Worm (Caenorhabditis elegans) whole organism, young adult: Measurements from ENCODE around the gene erd-2.2.

Source experiments
- B0336.3 ChIP-seq: fragments of 200-800 bp; sonication (Bioruptor generic); IDR thresholded peaks from 2 replicates; pipeline ENCODE4 v1.3.6; 2022; ENCODE audit warnings: missing genetic modification characterization, missing compliant biosample characterization
- F10E7.11 ChIP-seq: sonication (generic microtip); optimal IDR thresholded peaks from 2 replicates; lab custom pipeline; 2017; ENCODE audit warnings: mild to moderate bottlenecking, missing genetic modification characterization, moderate library complexity, missing compliant biosample characterization
- F22D6.2 ChIP-seq: sonication (generic microtip); optimal IDR thresholded peaks from 2 replicates; lab custom pipeline; 2016; ENCODE audit warnings: mild to moderate bottlenecking, missing genetic modification characterization, missing compliant biosample characterization
- F37B4.10 ChIP-seq: fragments of 200-800 bp; sonication (Bioruptor generic); IDR thresholded peaks from 2 replicates; pipeline ENCODE4 v1.3.6; 2022; ENCODE audit warnings: missing genetic modification characterization, missing compliant biosample characterization
- F49E8.2 ChIP-seq: sonication (generic microtip); optimal IDR thresholded peaks from 3 replicates; lab custom pipeline; 2017; ENCODE audit warnings: missing genetic modification characterization, mild to moderate bottlenecking, missing compliant biosample characterization, antibody characterized with exemption, moderate library complexity; ENCODE audit not compliant: insufficient read depth
- F57C9.4 ChIP-seq: sonication (generic microtip); optimal IDR thresholded peaks from 2 replicates; lab custom pipeline; 2017; ENCODE audit warnings: mild to moderate bottlenecking, missing genetic modification characterization, missing compliant biosample characterization
- K11D2.4 ChIP-seq: fragments of 200-800 bp; sonication (Bioruptor generic); IDR thresholded peaks from 2 replicates; pipeline ENCODE4 v1.3.6; 2022; ENCODE audit warnings: missing genetic modification reagents, missing genetic modification characterization, missing compliant biosample characterization
- Y56A3A.18 ChIP-seq: fragments of 200-800 bp; sonication (Bioruptor generic); IDR thresholded peaks from 2 replicates; pipeline ENCODE4 v1.3.6; 2022; ENCODE audit warnings: missing genetic modification reagents, missing genetic modification characterization, missing compliant biosample characterization
- ama-1 ChIP-seq, 3 experiments: fragments of 150-350 bp in 1 of 3; sonication (generic microtip) in 2 of 3; optimal IDR thresholded peaks; 2 replicates each; lab custom pipeline; 2014 to 2018; ENCODE audit warnings: missing biosample characterization in 2 of 3, missing genetic modification characterization in 2 of 3, missing genetic modification reagents in 2 of 3
- aptf-2 ChIP-seq: fragments of 200-800 bp; sonication (Bioruptor generic); conservative IDR thresholded peaks from 2 replicates; pipeline ENCODE4 v1.3.6; 2022; ENCODE audit warnings: missing genetic modification reagents, missing genetic modification characterization, missing compliant biosample characterization
- aptf-3 ChIP-seq: fragments of 200-800 bp; sonication (Bioruptor generic); IDR thresholded peaks from 2 replicates; pipeline ENCODE4 v1.3.6; 2022; ENCODE audit warnings: missing genetic modification characterization, missing compliant biosample characterization
- attf-6 ChIP-seq: fragments of 200-800 bp; sonication (Bioruptor generic); IDR thresholded peaks from 2 replicates; pipeline ENCODE4 v1.3.6; 2022; ENCODE audit warnings: missing genetic modification reagents, missing genetic modification characterization, missing compliant biosample characterization
- bed-1 ChIP-seq: fragments of 200-800 bp; sonication (Bioruptor generic); IDR thresholded peaks from 2 replicates; pipeline ENCODE4 v1.3.6; 2022; ENCODE audit warnings: missing genetic modification reagents, missing genetic modification characterization, missing compliant biosample characterization
- ceh-27 ChIP-seq: fragments of 200-800 bp; sonication (Bioruptor generic); optimal IDR thresholded peaks from 2 replicates; lab custom pipeline; 2018; ENCODE audit warnings: mild to moderate bottlenecking, missing genetic modification characterization, moderate library complexity, missing compliant biosample characterization
- ceh-91 ChIP-seq: fragments of 200-800 bp; sonication (Bioruptor generic); IDR thresholded peaks from 2 replicates; pipeline ENCODE4 v1.3.6; 2022; ENCODE audit warnings: missing genetic modification reagents, missing genetic modification characterization, missing compliant biosample characterization
- die-1 ChIP-seq: sonication (generic microtip); optimal IDR thresholded peaks from 2 replicates; lab custom pipeline; 2016; ENCODE audit warnings: missing genotype, mild to moderate bottlenecking, missing genetic modification characterization, missing compliant biosample characterization
- dox-1 ChIP-seq: fragments of 200-800 bp; sonication (Bioruptor generic); IDR thresholded peaks from 2 replicates; pipeline ENCODE4 v1.3.6; 2022; ENCODE audit warnings: missing genetic modification reagents, missing genetic modification characterization, missing compliant biosample characterization
- efl-1 ChIP-seq: fragments of 150-350 bp; optimal IDR thresholded peaks from 2 replicates; lab custom pipeline; 2014; ENCODE audit warnings: missing biosample characterization, missing genetic modification reagents, missing genetic modification characterization
- egl-18 ChIP-seq: fragments of 200-800 bp; sonication (Bioruptor generic); IDR thresholded peaks from 2 replicates; pipeline ENCODE4 v1.3.6; 2022; ENCODE audit warnings: missing genetic modification reagents, missing genetic modification characterization, missing compliant biosample characterization
- egl-44 ChIP-seq: fragments of 200-800 bp; sonication (Bioruptor generic); IDR thresholded peaks from 2 replicates; pipeline ENCODE4 v1.3.6; 2022; ENCODE audit warnings: missing genetic modification reagents, missing genetic modification characterization, missing compliant biosample characterization
- fkh-3 ChIP-seq: sonication (generic microtip); optimal IDR thresholded peaks from 2 replicates; lab custom pipeline; 2016; ENCODE audit warnings: mild to moderate bottlenecking, missing genetic modification characterization, missing compliant biosample characterization
- hlh-12 ChIP-seq: sonication (generic microtip); optimal IDR thresholded peaks from 2 replicates; lab custom pipeline; 2016; ENCODE audit warnings: missing genetic modification characterization, missing compliant biosample characterization
- hrde-1 ChIP-seq: sonication (generic microtip); optimal IDR thresholded peaks from 2 replicates; lab custom pipeline; 2016; ENCODE audit warnings: missing genetic modification characterization, mild to moderate bottlenecking, missing compliant biosample characterization, moderate library complexity, missing genotype, missing genetic modification reagents, borderline replicate concordance
- hsf-1 ChIP-seq: fragments of 200-800 bp; sonication (Bioruptor generic); IDR thresholded peaks from 2 replicates; pipeline ENCODE4 v1.3.6; 2022; ENCODE audit warnings: missing genetic modification reagents, missing genetic modification characterization, missing compliant biosample characterization
- let-526 ChIP-seq: fragments of 200-800 bp; sonication (Bioruptor generic); IDR thresholded peaks from 2 replicates; pipeline ENCODE4 v1.3.6; 2022; ENCODE audit warnings: missing genetic modification reagents, missing genetic modification characterization, missing compliant biosample characterization
- lin-40 ChIP-seq: sonication (generic microtip); optimal IDR thresholded peaks from 2 replicates; lab custom pipeline; 2016; ENCODE audit warnings: missing genetic modification characterization, mild to moderate bottlenecking, missing compliant biosample characterization, missing genotype, missing genetic modification reagents
- lin-54 ChIP-seq: fragments of 200-800 bp; sonication (Bioruptor generic); optimal IDR thresholded peaks from 2 replicates; lab custom pipeline; 2018; ENCODE audit warnings: mild to moderate bottlenecking, missing genetic modification characterization, missing compliant biosample characterization
- lir-1 ChIP-seq: fragments of 200-800 bp; sonication (Bioruptor generic); conservative IDR thresholded peaks from 2 replicates; pipeline ENCODE4 v1.3.6; 2022; ENCODE audit warnings: missing genetic modification reagents, missing genetic modification characterization, missing compliant biosample characterization
- madf-10 ChIP-seq: sonication (generic microtip); optimal IDR thresholded peaks from 2 replicates; lab custom pipeline; 2016; ENCODE audit warnings: mild to moderate bottlenecking, missing genetic modification characterization, missing compliant biosample characterization
- madf-6 ChIP-seq: fragments of 200-800 bp; sonication (Bioruptor generic); IDR thresholded peaks from 2 replicates; pipeline ENCODE4 v1.3.6; 2022; ENCODE audit warnings: missing genetic modification reagents, missing genetic modification characterization, missing compliant biosample characterization
- mcd-1 ChIP-seq: fragments of 200-800 bp; sonication (Bioruptor generic); IDR thresholded peaks from 2 replicates; pipeline ENCODE4 v1.3.6; 2022; ENCODE audit warnings: missing genetic modification reagents, missing genetic modification characterization, missing compliant biosample characterization
- mel-28 ChIP-seq: sonication (generic microtip); optimal IDR thresholded peaks from 2 replicates; lab custom pipeline; 2016; ENCODE audit warnings: borderline replicate concordance, mild to moderate bottlenecking, missing genetic modification characterization, missing compliant biosample characterization
- nhr-120 ChIP-seq: fragments of 200-800 bp; sonication (Bioruptor generic); IDR thresholded peaks from 2 replicates; pipeline ENCODE4 v1.3.6; 2022; ENCODE audit warnings: missing genetic modification characterization, missing compliant biosample characterization
- nhr-27 ChIP-seq: fragments of 200-800 bp; sonication (Bioruptor generic); optimal IDR thresholded peaks from 2 replicates; lab custom pipeline; 2018; ENCODE audit warnings: mild to moderate bottlenecking, missing genetic modification characterization, moderate library complexity, missing compliant biosample characterization
- pbrm-1 ChIP-seq: fragments of 200-800 bp; sonication (Bioruptor generic); IDR thresholded peaks from 2 replicates; pipeline ENCODE4 v1.3.6; 2022; ENCODE audit warnings: missing genetic modification reagents, missing genetic modification characterization, missing compliant biosample characterization
- rcor-1 ChIP-seq: fragments of 200-800 bp; sonication (Bioruptor generic); IDR thresholded peaks from 2 replicates; pipeline ENCODE4 v1.3.6; 2022; ENCODE audit warnings: missing genetic modification reagents, missing genetic modification characterization, missing compliant biosample characterization
- sdz-38 ChIP-seq: sonication (generic microtip); optimal IDR thresholded peaks from 2 replicates; lab custom pipeline; 2016; ENCODE audit warnings: missing genotype, missing genetic modification characterization, missing compliant biosample characterization
- sea-2 ChIP-seq: fragments of 200-800 bp; sonication (Bioruptor generic); IDR thresholded peaks from 2 replicates; pipeline ENCODE4 v1.3.6; 2022; ENCODE audit warnings: missing genetic modification characterization, missing compliant biosample characterization
- snpc-1.3 ChIP-seq: sonication (generic microtip); optimal IDR thresholded peaks from 2 replicates; lab custom pipeline; 2017; ENCODE audit warnings: missing genetic modification characterization, mild to moderate bottlenecking, missing compliant biosample characterization, antibody characterized with exemption, moderate library complexity, missing genotype, missing genetic modification reagents; ENCODE audit not compliant: insufficient read depth
- snpc-3.4 ChIP-seq: sonication (generic microtip); optimal IDR thresholded peaks from 2 replicates; lab custom pipeline; 2017; ENCODE audit warnings: missing genetic modification characterization, mild to moderate bottlenecking, missing compliant biosample characterization, antibody characterized with exemption, moderate library complexity, missing genotype, missing genetic modification reagents
- tbp1 ChIP-seq: fragments of 200-800 bp; sonication (Bioruptor generic); optimal IDR thresholded peaks from 2 replicates; lab custom pipeline; 2018; ENCODE audit warnings: mild to moderate bottlenecking, missing genetic modification characterization, missing compliant biosample characterization
- tbx-9 ChIP-seq: sonication (generic microtip); optimal IDR thresholded peaks from 2 replicates; lab custom pipeline; 2016; ENCODE audit warnings: borderline replicate concordance, missing genetic modification characterization, inconsistent platforms, missing compliant biosample characterization
- unc-130 ChIP-seq: sonication (generic microtip); optimal IDR thresholded peaks from 2 replicates; lab custom pipeline; 2016; ENCODE audit warnings: missing genetic modification reagents, missing genetic modification characterization, missing compliant biosample characterization
- unc-62 ChIP-seq: fragments of 150-350 bp; optimal IDR thresholded peaks from 2 replicates; lab custom pipeline; 2014; ENCODE audit warnings: missing biosample characterization, missing genetic modification reagents, missing genetic modification characterization
- zfh-2 ChIP-seq: fragments of 200-800 bp; sonication (Bioruptor generic); conservative IDR thresholded peaks from 2 replicates; pipeline ENCODE4 v1.3.6; 2022; ENCODE audit warnings: missing genetic modification reagents, missing genetic modification characterization, missing compliant biosample characterization

The erd-2.2 gene

DNA sequence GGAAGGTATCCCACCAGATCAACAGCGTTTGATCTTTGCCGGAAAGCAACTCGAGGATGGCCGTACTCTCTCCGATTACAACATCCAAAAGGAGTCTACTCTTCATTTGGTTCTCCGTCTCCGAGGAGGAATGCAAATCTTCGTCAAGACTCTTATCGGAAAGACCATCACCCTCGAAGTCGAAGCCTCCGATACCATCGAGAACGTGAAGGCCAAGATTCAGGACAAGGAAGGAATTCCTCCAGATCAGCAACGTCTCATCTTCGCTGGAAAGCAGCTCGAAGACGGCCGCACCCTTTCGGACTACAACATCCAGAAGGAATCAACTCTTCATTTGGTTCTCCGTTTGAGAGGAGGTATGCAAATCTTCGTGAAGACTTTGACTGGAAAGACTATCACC is 35.3 kb downstream of the erd-2.2 start (continued):
- no peak for TF ChIP-seq lir-1 (GFP tag; lab: Robert Waterston, UW)
- no peak for TF ChIP-seq F37B4.10 (GFP tag; lab: Robert Waterston, UW)
- TF ChIP-seq zfh-2 (GFP tag; lab: Robert Waterston, UW), result no peak
- no peak for TF ChIP-seq hsf-1 (GFP tag; lab: Robert Waterston, UW)
- TF ChIP-seq fkh-3 (tag; lab: Kevin White, UChicago), result no peak
- TF ChIP-seq snpc-1.3 (tag; lab: Kevin White, UChicago), result no peak
- TF ChIP-seq madf-10 (tag; lab: Kevin White, UChicago), result no peak
- TF ChIP-seq K11D2.4 (GFP tag; lab: Robert Waterston, UW), result no peak
- TF ChIP-seq bed-1 (GFP tag; lab: Robert Waterston, UW), result no peak
- no peak for TF ChIP-seq hlh-12
- TF ChIP-seq lin-40 (tag; lab: Kevin White, UChicago), result no peak

DNA sequence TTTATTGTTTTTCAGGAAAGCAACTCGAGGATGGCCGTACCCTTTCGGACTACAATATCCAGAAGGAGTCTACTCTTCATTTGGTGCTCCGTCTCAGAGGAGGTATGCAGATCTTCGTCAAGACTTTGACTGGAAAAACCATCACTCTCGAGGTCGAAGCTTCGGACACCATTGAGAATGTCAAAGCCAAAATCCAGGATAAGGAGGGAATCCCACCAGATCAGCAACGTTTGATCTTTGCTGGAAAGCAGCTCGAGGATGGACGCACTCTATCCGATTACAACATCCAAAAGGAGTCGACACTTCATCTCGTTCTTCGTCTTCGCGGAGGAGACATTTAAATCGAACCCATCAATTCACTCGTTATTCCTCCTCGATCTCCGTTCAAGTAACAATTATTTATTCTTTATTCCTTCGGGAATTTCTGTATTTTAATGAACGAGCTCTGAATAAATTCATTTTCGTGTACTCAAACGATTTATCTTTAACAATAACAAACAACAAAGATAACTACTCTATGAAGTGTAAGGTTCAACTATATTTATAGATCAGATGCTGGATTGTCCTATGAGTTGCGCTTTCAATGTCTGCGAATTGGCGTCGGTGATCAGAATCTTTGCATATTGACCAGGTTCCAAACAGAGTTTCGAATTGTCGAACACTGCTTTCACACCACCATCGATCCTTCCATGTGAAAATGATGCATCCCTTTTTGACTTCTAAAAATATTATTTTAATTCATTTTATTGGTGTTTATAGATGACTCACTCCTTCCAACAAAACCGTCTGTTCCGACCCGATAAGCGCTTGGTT is 36.7 kb downstream of the erd-2.2 start:
- TF ChIP-seq sdz-38 (tag; lab: Kevin White, UChicago), result no peak
- no peak for TF ChIP-seq F10E7.11
- TF ChIP-seq dox-1 (GFP tag; lab: Robert Waterston, UW), result peak; percentile 56
- no peak for TF ChIP-seq tbx-9 (tag; lab: Kevin White, UChicago)
- peak; percentile 73 for TF ChIP-seq rcor-1 (GFP tag; lab: Robert Waterston, UW)
- no peak for TF ChIP-seq unc-130 (GFP tag; lab: Kevin White, UChicago)
- peak; percentile 66 for TF ChIP-seq egl-44 (GFP tag; lab: Robert Waterston, UW)
- TF ChIP-seq bed-1 (GFP tag; lab: Robert Waterston, UW), result no peak
- TF ChIP-seq F22D6.2 (tag; lab: Kevin White, UChicago), result peak; percentile 47
- TF ChIP-seq lin-40 (tag; lab: Kevin White, UChicago), result peak; percentile 68
- TF ChIP-seq aptf-3 (GFP tag; lab: Robert Waterston, UW), result no peak
- TF ChIP-seq snpc-3.4, result peak; percentile 72
- TF ChIP-seq ceh-27 (GFP tag; lab: Kevin White, UChicago), result peak; percentile 50
- TF ChIP-seq Y56A3A.18 (GFP tag; lab: Robert Waterston, UW), result peak; percentile 81
- peak; percentile 69 for TF ChIP-seq mel-28 (tag; lab: Kevin White, UChicago)
- no peak for TF ChIP-seq unc-62
- TF ChIP-seq ama-1 (optimal IDR thresholded peaks at IDR 0.05; lab: Kevin White, UChicago), result peak; percentile 91
- peak; percentile 78 to 91 for TF ChIP-seq ama-1 (GFP tag; optimal IDR thresholded peaks at IDR 0.05; lab: Kevin White, UChicago)
- peak; percentile 71 for TF ChIP-seq madf-6
- TF ChIP-seq F49E8.2, result peak; percentile 73
- TF ChIP-seq tbp1 (GFP tag; lab: Kevin White, UChicago), result peak; percentile 62
- peak; percentile 55; the same call in 1 of the 2 replicates for TF ChIP-seq attf-6 (GFP tag; lab: Robert Waterston, UW)
- no peak for TF ChIP-seq lir-1 (GFP tag; lab: Robert Waterston, UW)
- TF ChIP-seq egl-18, result no peak
- TF ChIP-seq die-1 (tag; lab: Kevin White, UChicago), result peak; percentile 46
- TF ChIP-seq aptf-2 (GFP tag; lab: Robert Waterston, UW), result no peak
- TF ChIP-seq B0336.3, result peak; percentile 93
- peak; percentile 89 for TF ChIP-seq hrde-1 (tag; lab: Kevin White, UChicago)
- TF ChIP-seq lin-54, result peak; percentile 62
- TF ChIP-seq efl-1 (GFP tag; lab: Kevin White, UChicago), result no peak
- TF ChIP-seq nhr-27 (tag; lab: Kevin White, UChicago), result no peak
- no peak for TF ChIP-seq let-526
- TF ChIP-seq pbrm-1 (GFP tag; lab: Robert Waterston, UW), result peak; percentile 15
- no peak for TF ChIP-seq ceh-91
- no peak for TF ChIP-seq F57C9.4
- TF ChIP-seq sea-2 (GFP tag; lab: Robert Waterston, UW), result no peak
- peak; percentile 56 for TF ChIP-seq mcd-1 (GFP tag; lab: Robert Waterston, UW)
- no peak; the same call in 1 of the 2 replicates for TF ChIP-seq nhr-120 (GFP tag; lab: Robert Waterston, UW)
